Worm (Caenorhabditis elegans): Measurements from ENCODE around the gene R04A9.6.

Gene R04A9.6

DNA sequence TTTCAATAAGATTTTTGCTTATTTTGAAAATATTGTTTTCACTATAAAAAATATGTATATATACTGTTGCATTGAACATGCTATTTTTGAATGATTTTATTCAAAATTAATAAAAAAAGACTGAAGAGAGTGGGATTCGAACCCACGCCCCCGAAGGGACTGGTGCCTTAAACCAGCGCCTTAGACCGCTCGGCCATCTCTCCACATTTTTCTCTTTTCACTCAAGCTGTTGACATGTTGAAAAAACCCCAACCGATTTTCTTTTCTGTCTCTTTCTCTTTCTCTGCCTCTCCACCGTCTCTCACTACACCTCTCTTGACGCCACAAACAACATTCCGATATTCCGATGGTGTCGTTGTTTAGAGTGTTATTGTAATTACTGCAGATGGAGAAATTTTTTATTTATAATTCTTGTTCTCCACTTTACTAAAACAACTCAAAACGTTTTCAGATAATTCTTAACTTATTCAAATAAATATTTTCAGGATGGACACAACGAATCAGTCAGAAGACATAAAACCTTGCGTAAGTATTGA lies 44.2 kb upstream of the R04A9.6 start, which contains the start of gene sor-3 (continued):
- peak; percentile 66 for TF ChIP-seq nhr-25 (tag; optimal IDR thresholded peaks at IDR 0.05; ENCODE audit: borderline replicate concordance, insufficient read depth)
- no peak for TF ChIP-seq rbr-2 (tag; optimal IDR thresholded peaks at IDR 0.05)
- no peak for TF ChIP-seq nhr-76 (tag; optimal IDR thresholded peaks at IDR 0.05)
- TF ChIP-seq Y48G9A.11 (GFP tag; IDR thresholded peaks at IDR 0.05) = peak; percentile 58
- peak; percentile 80 for TF ChIP-seq ceh-44 (GFP tag; IDR thresholded peaks at IDR 0.05)
- TF ChIP-seq nhr-28 (tag; optimal IDR thresholded peaks at IDR 0.05) = peak; percentile 85
- TF ChIP-seq Y105C5A.15 (GFP tag; IDR thresholded peaks at IDR 0.05) = peak; percentile 76; the same call in 1 of the 2 replicates
- peak; percentile 70 for TF ChIP-seq F10B5.3 (tag; optimal IDR thresholded peaks at IDR 0.05)
- TF ChIP-seq nhr-42 (GFP tag; IDR thresholded peaks at IDR 0.05) = peak; percentile 90
- peak; percentile 42 for TF ChIP-seq jun-1 (tag; optimal IDR thresholded peaks at IDR 0.05)
- TF ChIP-seq spr-3 (GFP tag; optimal IDR thresholded peaks at IDR 0.05) = peak; percentile 31
- no peak for TF ChIP-seq F44E2.7 (GFP tag; IDR thresholded peaks at IDR 0.05)
- no peak for TF ChIP-seq R02D3.7 (tag; optimal IDR thresholded peaks at IDR 0.05)
- TF ChIP-seq dmd-6 (GFP tag; IDR thresholded peaks at IDR 0.05) = peak; percentile 77
- TF ChIP-seq duxl-1 (tag; optimal IDR thresholded peaks at IDR 0.05; ENCODE audit: poor library complexity) = peak; percentile 85
- TF ChIP-seq egl-43 (GFP tag; IDR thresholded peaks at IDR 0.05) = peak; percentile 94
- peak; percentile 23 for TF ChIP-seq Y5F2A.4 (GFP tag; optimal IDR thresholded peaks at IDR 0.05)
- no peak for TF ChIP-seq ama-1 (optimal IDR thresholded peaks at IDR 0.05)
- peak; percentile 74 for TF ChIP-seq nhr-111 (GFP tag; optimal IDR thresholded peaks at IDR 0.05)
- peak; percentile 75 for TF ChIP-seq spr-1 (tag; optimal IDR thresholded peaks at IDR 0.05)
- TF ChIP-seq F37D6.2 (tag; optimal IDR thresholded peaks at IDR 0.05) = peak; percentile 73
- no peak for TF ChIP-seq ceh-62 (tag; optimal IDR thresholded peaks at IDR 0.05)
- no peak for TF ChIP-seq tag-97 (GFP tag; IDR thresholded peaks at IDR 0.05)
- peak; percentile 87 for TF ChIP-seq snpc-1.2 (GFP tag; IDR thresholded peaks at IDR 0.05)
- no peak for TF ChIP-seq skn-1 (tag; optimal IDR thresholded peaks at IDR 0.05)
- no peak for TF ChIP-seq hlh-11 (tag; optimal IDR thresholded peaks at IDR 0.05)
- TF ChIP-seq tra-1 (GFP tag; IDR thresholded peaks at IDR 0.05) = peak; percentile 81
- TF ChIP-seq nhr-41 (GFP tag; IDR thresholded peaks at IDR 0.05) = peak; percentile 84
- no peak for TF ChIP-seq attf-4 (tag; optimal IDR thresholded peaks at IDR 0.05)
- no peak for TF ChIP-seq nhr-102 (tag; optimal IDR thresholded peaks at IDR 0.05)
- TF ChIP-seq D1046.2 (GFP tag; IDR thresholded peaks at IDR 0.05) = peak; percentile 88
- TF ChIP-seq cey-2 (tag; optimal IDR thresholded peaks at IDR 0.05; ENCODE audit: borderline replicate concordance, insufficient read depth) = no peak
- peak; percentile 72 for TF ChIP-seq nhr-11 (tag; optimal IDR thresholded peaks at IDR 0.05)
- no peak for TF ChIP-seq zag-1 (tag; optimal IDR thresholded peaks at IDR 0.05)
- peak; percentile 82 for TF ChIP-seq nhr-6 (tag; optimal IDR thresholded peaks at IDR 0.05)
- peak; percentile 93 for TF ChIP-seq vab-7 (GFP tag; IDR thresholded peaks at IDR 0.05)
- TF ChIP-seq mes-2 (tag; optimal IDR thresholded peaks at IDR 0.05; ENCODE audit: poor library complexity, severe bottlenecking) = peak; percentile 77
- TF ChIP-seq dmd-8 (GFP tag; IDR thresholded peaks at IDR 0.05) = peak; percentile 91
- no peak for TF ChIP-seq unc-39 (tag; optimal IDR thresholded peaks at IDR 0.05)
- peak; percentile 35 for TF ChIP-seq dpl-1 (GFP tag; optimal IDR thresholded peaks at IDR 0.05)
- TF ChIP-seq php-3 (GFP tag; IDR thresholded peaks at IDR 0.05) = peak; percentile 55
- TF ChIP-seq madf-9 (GFP tag; conservative IDR thresholded peaks at IDR 0.05) = peak; percentile 86
- TF ChIP-seq nhr-10 (tag; optimal IDR thresholded peaks at IDR 0.05) = no peak
- peak; percentile 74; the same call in 1 of the 2 replicates for TF ChIP-seq zip-11 (GFP tag; IDR thresholded peaks at IDR 0.05)
- TF ChIP-seq nhr-77 (tag; optimal IDR thresholded peaks at IDR 0.05) = peak; percentile 82
- TF ChIP-seq ztf-11 (tag; optimal IDR thresholded peaks at IDR 0.05) = no peak
- TF ChIP-seq ceh-32 (tag; optimal IDR thresholded peaks at IDR 0.05; ENCODE audit: poor library complexity) = peak; percentile 62
- TF ChIP-seq nhr-48 (tag; optimal IDR thresholded peaks at IDR 0.05) = peak; percentile 65
- TF ChIP-seq daf-19 (GFP tag; conservative IDR thresholded peaks at IDR 0.05) = no peak
- TF ChIP-seq hlh-30 (tag; optimal IDR thresholded peaks at IDR 0.05; ENCODE audit: insufficient read depth) = peak; percentile 65
- TF ChIP-seq ceh-20 (GFP tag; IDR thresholded peaks at IDR 0.05) = peak; percentile 74
